Fruit fly (Drosophila melanogaster): ENCODE data around the gene CG14089.

CG14089 gene

dm6 chr3L:19251643-19252042, 29.0 kb downstream of the CG14089 start (continued):
- TF ChIP-seq CG2712 (tag; optimal IDR thresholded peaks at IDR 0.05) (peak; percentile 55), onecut (GFP tag; IDR thresholded peaks at IDR 0.05) (no peak), NC2α (GFP tag; optimal IDR thresholded peaks at IDR 0.05) (no peak), CG15601 (tag; optimal IDR thresholded peaks at IDR 0.05) (peak; percentile 26), bbx (GFP tag; IDR thresholded peaks at IDR 0.05; ENCODE audit: partially characterized antibody) (no peak), exex (tag; optimal IDR thresholded peaks at IDR 0.05) (no peak), CG9437 (GFP tag; optimal IDR thresholded peaks at IDR 0.05) (peak; percentile 16), CG1602 (GFP tag; optimal IDR thresholded peaks at IDR 0.05) (no peak), CG6791 (GFP tag; IDR thresholded peaks at IDR 0.05; ENCODE audit: partially characterized antibody) (no peak), sqz (GFP tag; optimal IDR thresholded peaks at IDR 0.05) (no peak), Hmr (GFP tag; optimal IDR thresholded peaks at IDR 0.05) (peak; percentile 33), CG7357 (GFP tag; IDR thresholded peaks at IDR 0.05) (no peak), nerfin-1 (tag; optimal IDR thresholded peaks at IDR 0.05) (no peak), CG10462 (GFP tag; optimal IDR thresholded peaks at IDR 0.05) (no peak), repo (GFP tag; optimal IDR thresholded peaks at IDR 0.05) (no peak), CG15514 (GFP tag; optimal IDR thresholded peaks at IDR 0.05) (peak; percentile 13), E2f2 (GFP tag; IDR thresholded peaks at IDR 0.05) (no peak), CG2116 (GFP tag; optimal IDR thresholded peaks at IDR 0.05) (no peak), sens-2 (GFP tag; IDR thresholded peaks at IDR 0.05) (no peak), CG14710 (tag; optimal IDR thresholded peaks at IDR 0.05) (peak; percentile 20), CG10431 (GFP tag; optimal IDR thresholded peaks at IDR 0.05) (peak; percentile 71), Opbp (GFP tag; IDR thresholded peaks at IDR 0.05; ENCODE audit: partially characterized antibody) (no peak), Pdp1 (GFP tag; optimal IDR thresholded peaks at IDR 0.05) (no peak), gcm (GFP tag; optimal IDR thresholded peaks at IDR 0.05) (no peak), inv (GFP tag; IDR thresholded peaks at IDR 0.05; ENCODE audit: partially characterized antibody) (no peak), mam (GFP tag; optimal IDR thresholded peaks at IDR 0.05) (no peak), Myb (GFP tag; optimal IDR thresholded peaks at IDR 0.05) (no peak), scrt (GFP tag; optimal IDR thresholded peaks at IDR 0.05) (no peak), CG10274 (GFP tag; optimal IDR thresholded peaks at IDR 0.05) (no peak), Ssrp (tag; optimal IDR thresholded peaks at IDR 0.05) (peak; percentile 18), CG7745 (tag; optimal IDR thresholded peaks at IDR 0.05) (no peak), z (GFP tag; IDR thresholded peaks at IDR 0.05) (no peak), TFAM (GFP tag; optimal IDR thresholded peaks at IDR 0.05) (no peak), cg (GFP tag; optimal IDR thresholded peaks at IDR 0.05) (no peak), twi (tag; optimal IDR thresholded peaks at IDR 0.05) (no peak), fd3F (GFP tag; optimal IDR thresholded peaks at IDR 0.05) (no peak), mld (GFP tag; IDR thresholded peaks at IDR 0.05; ENCODE audit: partially characterized antibody) (no peak), CG11696 (GFP tag; IDR thresholded peaks at IDR 0.05) (no peak), CG16813 (GFP tag; IDR thresholded peaks at IDR 0.05; ENCODE audit: partially characterized antibody) (no peak), vvl (GFP tag; IDR thresholded peaks at IDR 0.05) (0 out of 2 replicates have a peak, but pooled peaks have one; percentile 13), cato (GFP tag; optimal IDR thresholded peaks at IDR 0.05; ENCODE audit: borderline replicate concordance) (no peak), CG6272 (GFP tag; IDR thresholded peaks at IDR 0.05) (no peak), Fer3 (tag; optimal IDR thresholded peaks at IDR 0.05) (no peak), sc (optimal IDR thresholded peaks at IDR 0.05) (no peak), sc (GFP tag; optimal IDR thresholded peaks at IDR 0.05) (peak; percentile 9), pan (optimal IDR thresholded peaks at IDR 0.05) (no peak), pan (GFP tag; optimal IDR thresholded peaks at IDR 0.05 in 1 of 2, IDR thresholded peaks at IDR 0.05 in 1 of 2) (no peak), ems (GFP tag; optimal IDR thresholded peaks at IDR 0.05) (no peak), hkb (optimal IDR thresholded peaks at IDR 0.05) (no peak), hkb (GFP tag; IDR thresholded peaks at IDR 0.05) (no peak), trh (GFP tag; optimal IDR thresholded peaks at IDR 0.05) (no peak)
